Fruit fly (Drosophila melanogaster) whole organism, prepupa: Measurements from ENCODE around the gene CG31872.

ENCODE experiments used
- Blimp-1 ChIP-seq: fragments of 200-800 bp; sonication (Bioruptor generic); optimal IDR thresholded peaks from 3 replicates; lab custom pipeline; 2017; ENCODE audit warnings: missing biosample characterization, missing genetic modification characterization, mild to moderate bottlenecking, moderate library complexity, missing genetic modification reagents
- CG10631 ChIP-seq: fragments of 200-800 bp; sonication (Bioruptor generic); optimal IDR thresholded peaks from 2 replicates; lab custom pipeline; 2016; ENCODE audit warnings: missing biosample characterization, missing genetic modification characterization
- CG10669 ChIP-seq: fragments of 200-800 bp; sonication (Bioruptor generic); optimal IDR thresholded peaks from 3 replicates; lab custom pipeline; 2018; ENCODE audit warnings: missing biosample characterization, mild to moderate bottlenecking, missing genetic modification characterization, moderate library complexity
- CG11762 ChIP-seq: fragments of 200-800 bp; sonication (Bioruptor generic); optimal IDR thresholded peaks from 3 replicates; lab custom pipeline; 2016; ENCODE audit warnings: missing biosample characterization, missing genetic modification characterization; ENCODE audit not compliant: insufficient read depth
- CG11902 ChIP-seq: fragments of 200-800 bp; sonication (Bioruptor generic); optimal IDR thresholded peaks from 3 replicates; lab custom pipeline; 2016; ENCODE audit warnings: missing biosample characterization, missing genetic modification characterization
- CG15336 ChIP-seq: fragments of 200-800 bp; sonication (Bioruptor generic); IDR thresholded peaks from 2 replicates; pipeline ENCODE4 v1.3.6; 2022; ENCODE audit warnings: missing biosample characterization, missing genetic modification characterization
- CG3032 ChIP-seq: fragments of 200-800 bp; optimal IDR thresholded peaks from 2 replicates; lab custom pipeline; 2019; ENCODE audit warnings: missing biosample characterization, mild to moderate bottlenecking, missing genetic modification characterization, moderate library complexity
- CG34406 ChIP-seq: fragments of 200-800 bp; sonication (Bioruptor generic); optimal IDR thresholded peaks from 3 replicates; lab custom pipeline; 2016; ENCODE audit warnings: missing biosample characterization, missing genetic modification characterization
- CG6163 ChIP-seq: fragments of 200-800 bp; sonication (Bioruptor generic); IDR thresholded peaks from 3 replicates; pipeline ENCODE4 v1.3.6; 2022; ENCODE audit warnings: missing biosample characterization, missing genetic modification characterization
- CG6276 ChIP-seq: fragments of 200-800 bp; sonication (Bioruptor generic); optimal IDR thresholded peaks from 2 replicates; lab custom pipeline; 2017; ENCODE audit warnings: missing biosample characterization, mild to moderate bottlenecking, missing genetic modification characterization
- CG6792 ChIP-seq: fragments of 200-800 bp; sonication (Bioruptor generic); optimal IDR thresholded peaks from 3 replicates; lab custom pipeline; 2016; ENCODE audit warnings: missing biosample characterization, missing genetic modification characterization
- CG6808 ChIP-seq: fragments of 200-800 bp; sonication (Bioruptor generic); optimal IDR thresholded peaks from 3 replicates; lab custom pipeline; 2017; ENCODE audit warnings: missing biosample characterization, missing genetic modification characterization, mild to moderate bottlenecking, moderate library complexity, missing genetic modification reagents
- CG6854 ChIP-seq: fragments of 200-800 bp; sonication (Bioruptor generic); optimal IDR thresholded peaks from 2 replicates; lab custom pipeline; 2017; ENCODE audit warnings: missing biosample characterization, mild to moderate bottlenecking, missing genetic modification characterization
- CG7368 ChIP-seq: fragments of 200-800 bp; sonication (Bioruptor generic); optimal IDR thresholded peaks from 3 replicates; lab custom pipeline; 2016; ENCODE audit warnings: missing biosample characterization, missing genetic modification characterization
- CG8319 ChIP-seq: fragments of 200-800 bp; sonication (Bioruptor generic); optimal IDR thresholded peaks from 3 replicates; lab custom pipeline; 2016; ENCODE audit warnings: missing biosample characterization, missing genetic modification characterization
- CG8632 ChIP-seq: fragments of 200-800 bp; sonication (Bioruptor generic); optimal IDR thresholded peaks from 3 replicates; lab custom pipeline; 2016; ENCODE audit warnings: missing biosample characterization, missing genetic modification characterization
- CG9139 ChIP-seq: fragments of 200-800 bp; sonication (Bioruptor generic); optimal IDR thresholded peaks from 3 replicates; lab custom pipeline; 2017; ENCODE audit warnings: missing biosample characterization, mild to moderate bottlenecking, missing genetic modification characterization
- Eip75B ChIP-seq: fragments of 200-800 bp; sonication (Bioruptor generic); optimal IDR thresholded peaks from 3 replicates; lab custom pipeline; 2016; ENCODE audit warnings: missing biosample characterization, missing genetic modification characterization
- Eip93F ChIP-seq: fragments of 200-800 bp; sonication (Bioruptor generic); optimal IDR thresholded peaks from 2 replicates; lab custom pipeline; 2016; ENCODE audit warnings: missing biosample characterization, mild to moderate bottlenecking, missing genetic modification characterization
- Ets21C ChIP-seq: fragments of 200-800 bp; sonication (Bioruptor generic); optimal IDR thresholded peaks from 3 replicates; lab custom pipeline; 2016; ENCODE audit warnings: missing biosample characterization, missing genetic modification characterization
- Ets96B ChIP-seq: fragments of 200-800 bp; optimal IDR thresholded peaks from 2 replicates; lab custom pipeline; 2019; ENCODE audit warnings: missing biosample characterization, mild to moderate bottlenecking, missing genetic modification characterization, moderate library complexity
- Gug ChIP-seq: fragments of 200-800 bp; sonication (Bioruptor generic); IDR thresholded peaks from 2 replicates; pipeline ENCODE4 v1.3.6; 2022; ENCODE audit warnings: missing biosample characterization, missing genetic modification characterization
- Hr38 ChIP-seq: sonication (Bioruptor generic); optimal IDR thresholded peaks from 2 replicates; lab custom pipeline; 2016; ENCODE audit warnings: missing biosample characterization, missing genetic modification characterization
- Hr39 ChIP-seq: fragments of 200-800 bp; sonication (Bioruptor generic); optimal IDR thresholded peaks from 2 replicates; lab custom pipeline; 2016; ENCODE audit warnings: missing biosample characterization, missing genetic modification characterization
- Hr4 ChIP-seq: fragments of 200-800 bp; sonication (Bioruptor generic); optimal IDR thresholded peaks from 3 replicates; lab custom pipeline; 2016; ENCODE audit warnings: missing biosample characterization, missing genetic modification characterization
- OdsH ChIP-seq: fragments of 200-800 bp; sonication (Bioruptor generic); optimal IDR thresholded peaks from 3 replicates; lab custom pipeline; 2016; ENCODE audit warnings: missing biosample characterization, missing genetic modification characterization
- Sox14 ChIP-seq: fragments of 200-800 bp; sonication (Bioruptor generic); optimal IDR thresholded peaks from 3 replicates; lab custom pipeline; 2016; ENCODE audit warnings: missing biosample characterization, missing genetic modification characterization
- Sox15 ChIP-seq: fragments of 200-800 bp; sonication (Bioruptor generic); optimal IDR thresholded peaks from 3 replicates; lab custom pipeline; 2016; ENCODE audit warnings: missing biosample characterization, missing genetic modification characterization
- acj6 ChIP-seq: fragments of 200-800 bp; sonication (Bioruptor generic); optimal IDR thresholded peaks from 3 replicates; lab custom pipeline; 2016; ENCODE audit warnings: missing biosample characterization, missing genetic modification characterization
- cyc ChIP-seq: fragments of 200-800 bp; sonication (Bioruptor generic); optimal IDR thresholded peaks from 3 replicates; lab custom pipeline; 2016; ENCODE audit warnings: missing biosample characterization, missing genetic modification characterization
- dac ChIP-seq: fragments of 200-800 bp; sonication (Bioruptor generic); optimal IDR thresholded peaks from 2 replicates; lab custom pipeline; 2017; ENCODE audit warnings: missing biosample characterization, mild to moderate bottlenecking, missing genetic modification characterization
- dsx ChIP-seq: fragments of 200-800 bp; optimal IDR thresholded peaks from 3 replicates; lab custom pipeline; 2019; ENCODE audit warnings: missing biosample characterization, mild to moderate bottlenecking, missing genetic modification characterization, moderate library complexity; ENCODE audit not compliant: poor library complexity, severe bottlenecking
- eg ChIP-seq: fragments of 200-800 bp; sonication (Bioruptor generic); IDR thresholded peaks from 3 replicates; pipeline ENCODE4 v1.3.6; 2022; ENCODE audit warnings: missing biosample characterization, missing genetic modification characterization
- esn ChIP-seq: fragments of 200-800 bp; sonication (Bioruptor generic); optimal IDR thresholded peaks from 2 replicates; lab custom pipeline; 2016; ENCODE audit warnings: missing biosample characterization, mild to moderate bottlenecking, missing genetic modification characterization, moderate library complexity
- fd59A ChIP-seq: fragments of 200-800 bp; sonication (Bioruptor generic); optimal IDR thresholded peaks from 2 replicates; lab custom pipeline; 2017; ENCODE audit warnings: missing biosample characterization, mild to moderate bottlenecking, missing genetic modification characterization, missing genetic modification reagents
- fd85E ChIP-seq: fragments of 200-800 bp; sonication (Bioruptor generic); optimal IDR thresholded peaks from 3 replicates; lab custom pipeline; 2016; ENCODE audit warnings: missing biosample characterization, missing genetic modification characterization
- fkh ChIP-seq: fragments of 200-800 bp; sonication (Bioruptor generic); optimal IDR thresholded peaks from 3 replicates; lab custom pipeline; 2017; ENCODE audit warnings: missing biosample characterization, mild to moderate bottlenecking, missing genetic modification characterization, moderate library complexity
- lz ChIP-seq: fragments of 200-800 bp; sonication (Bioruptor generic); optimal IDR thresholded peaks from 3 replicates; lab custom pipeline; 2016; ENCODE audit warnings: missing biosample characterization, missing genetic modification characterization
- net ChIP-seq: fragments of 200-800 bp; sonication (Bioruptor generic); optimal IDR thresholded peaks from 3 replicates; lab custom pipeline; 2016; ENCODE audit warnings: missing biosample characterization, missing genetic modification characterization
- pdm3 ChIP-seq: fragments of 200-800 bp; sonication (Bioruptor generic); optimal IDR thresholded peaks from 3 replicates; lab custom pipeline; 2016; ENCODE audit warnings: missing biosample characterization, missing genetic modification characterization
- salr ChIP-seq, 2 experiments: fragments of 200-800 bp; sonication (Bioruptor generic); optimal IDR thresholded peaks; 3 replicates each; lab custom pipeline; 2016 to 2018; ENCODE audit warnings: missing biosample characterization in 2 of 2, missing genetic modification characterization in 2 of 2, mild to moderate bottlenecking in 1 of 2
- spab ChIP-seq: fragments of 200-800 bp; sonication (Bioruptor generic); optimal IDR thresholded peaks from 2 replicates; lab custom pipeline; 2017; ENCODE audit warnings: missing biosample characterization, mild to moderate bottlenecking, missing genetic modification characterization, missing genetic modification reagents
- ss ChIP-seq, 2 experiments: fragments of 200-800 bp; sonication (Bioruptor generic); optimal IDR thresholded peaks; 2 replicates in 1 of 2; 3 replicates in 1 of 2; lab custom pipeline; 2017 to 2018; ENCODE audit warnings: mild to moderate bottlenecking in 2 of 2, missing biosample characterization in 2 of 2, missing genetic modification characterization in 2 of 2, moderate library complexity in 1 of 2
- svp ChIP-seq: fragments of 200-800 bp; sonication (Bioruptor generic); peaks from one replicate; lab custom pipeline; 2016; ENCODE audit warnings: missing biosample characterization, missing genetic modification characterization
- topi ChIP-seq: fragments of 200-800 bp; sonication (Bioruptor generic); optimal IDR thresholded peaks from 3 replicates; lab custom pipeline; 2016; ENCODE audit warnings: missing biosample characterization, missing genetic modification characterization
- vri ChIP-seq: fragments of 200-800 bp; sonication (Bioruptor generic); optimal IDR thresholded peaks from 3 replicates; lab custom pipeline; 2016; ENCODE audit warnings: missing biosample characterization, mild to moderate bottlenecking, missing genetic modification characterization

The CG31872 gene

dm6 chr2L:10661490-10662240 lies 21.9 kb downstream of the CG31872 start, which contains the start of gene CG31871 (continued):
- no peak for TF ChIP-seq cyc (GFP tag; lab: Kevin White, UChicago)
- TF ChIP-seq CG8632 (GFP tag; lab: Kevin White, UChicago), result peak; percentile 41
- TF ChIP-seq CG6792 (GFP tag; lab: Kevin White, UChicago), result peak; percentile 25
- peak; percentile 50 for TF ChIP-seq CG7368 (GFP tag; lab: Kevin White, UChicago)
- TF ChIP-seq CG10669 (GFP tag; lab: Kevin White, UChicago), result peak; percentile 47
- TF ChIP-seq eg (GFP tag; lab: Robert Waterston, UW), result peak; percentile 93
- no peak for TF ChIP-seq CG6854 (GFP tag; lab: Kevin White, UChicago)
- peak; percentile 31 for TF ChIP-seq CG6808 (GFP tag; lab: Kevin White, UChicago)
- peak; percentile 91 for TF ChIP-seq CG6276 (GFP tag; lab: Kevin White, UChicago)
- TF ChIP-seq CG11902 (GFP tag; lab: Kevin White, UChicago), result no peak
- peak; percentile 69 for TF ChIP-seq acj6 (GFP tag; lab: Kevin White, UChicago)
- TF ChIP-seq CG34406 (GFP tag; lab: Kevin White, UChicago), result peak; percentile 43
- no peak for TF ChIP-seq Eip93F (GFP tag; lab: Kevin White, UChicago)
- peak; percentile 63 for TF ChIP-seq dac (GFP tag; lab: Kevin White, UChicago)
- TF ChIP-seq Eip75B (GFP tag; lab: Kevin White, UChicago), result peak; percentile 50
- peak; percentile 29 for TF ChIP-seq Blimp-1
- peak; percentile 61 for TF ChIP-seq spab (GFP tag; lab: Kevin White, UChicago)
- peak; percentile 93 for TF ChIP-seq CG15336
- TF ChIP-seq Ets21C (GFP tag; lab: Kevin White, UChicago), result no peak
- TF ChIP-seq pdm3 (GFP tag; lab: Kevin White, UChicago), result peak; percentile 61
- TF ChIP-seq Hr4 (GFP tag; lab: Kevin White, UChicago), result peak; percentile 82
- no peak for TF ChIP-seq Sox14 (GFP tag; lab: Kevin White, UChicago)
- no peak for TF ChIP-seq Hr39 (GFP tag; lab: Kevin White, UChicago)
- TF ChIP-seq fkh (GFP tag; lab: Kevin White, UChicago), result peak; percentile 28
- no peak for TF ChIP-seq CG9139 (GFP tag; lab: Kevin White, UChicago)
- TF ChIP-seq fd59A (GFP tag; lab: Kevin White, UChicago), result peak; percentile 18
- TF ChIP-seq OdsH (GFP tag; lab: Kevin White, UChicago), result peak; percentile 72
- no peak for TF ChIP-seq fd85E
- TF ChIP-seq vri, result no peak
- TF ChIP-seq Sox15, result no peak
- TF ChIP-seq svp (GFP tag; lab: Kevin White, UChicago), result peak; percentile 40
- no peak for TF ChIP-seq topi (GFP tag; lab: Kevin White, UChicago)

DNA sequence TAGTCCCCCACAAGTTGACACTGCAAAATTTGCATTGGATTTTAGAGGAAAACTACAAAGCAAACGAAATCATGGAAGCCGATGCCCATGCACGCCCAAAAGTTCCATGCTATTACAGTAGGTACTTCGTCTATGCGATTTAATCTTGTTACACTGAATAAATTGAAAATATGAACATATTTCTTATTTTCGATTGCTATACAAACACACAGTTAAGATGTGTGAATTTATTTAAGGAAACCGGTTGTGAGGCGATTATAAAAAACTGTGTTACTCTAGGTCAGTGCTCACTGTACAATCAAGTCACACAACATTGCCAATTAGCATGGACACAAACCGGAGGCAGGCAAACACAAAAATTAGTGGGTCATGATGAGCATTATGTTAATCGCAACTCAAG lies 25.9 kb downstream of the CG31872 start:
- TF ChIP-seq dsx (GFP tag; lab: Kevin White, UChicago) (peak; percentile 61), vri (no peak), esn (GFP tag; lab: Kevin White, UChicago) (peak; percentile 55), CG11902 (GFP tag; lab: Kevin White, UChicago) (peak; percentile 42), Sox14 (GFP tag; lab: Kevin White, UChicago) (peak; percentile 76), CG11762 (GFP tag; lab: Kevin White, UChicago) (peak; percentile 67), salr (GFP tag; optimal IDR thresholded peaks at IDR 0.05; lab: Kevin White, UChicago) (peak; percentile 46 to 61), net (GFP tag; lab: Kevin White, UChicago) (peak; percentile 78), Eip75B (GFP tag; lab: Kevin White, UChicago) (peak; percentile 81), topi (GFP tag; lab: Kevin White, UChicago) (peak; percentile 54), Hr38 (GFP tag; lab: Kevin White, UChicago) (no peak), Gug (GFP tag; lab: Robert Waterston, UW) (peak; percentile 82), Sox15 (peak; percentile 64), pdm3 (GFP tag; lab: Kevin White, UChicago) (peak; percentile 86), CG6163 (GFP tag; lab: Robert Waterston, UW) (peak; percentile 93), Blimp-1 (no peak), CG9139 (GFP tag; lab: Kevin White, UChicago) (peak; percentile 15), CG10631 (GFP tag; lab: Kevin White, UChicago) (peak; percentile 82), CG10669 (GFP tag; lab: Kevin White, UChicago) (peak; percentile 75), CG6808 (GFP tag; lab: Kevin White, UChicago) (peak; percentile 17), Ets96B (tag; lab: Kevin White, UChicago) (peak; percentile 70), cyc (GFP tag; lab: Kevin White, UChicago) (peak; percentile 40), CG15336 (peak; percentile 84), CG3032 (tag; lab: Kevin White, UChicago) (peak; percentile 58), CG6792 (GFP tag; lab: Kevin White, UChicago) (peak; percentile 74), ss (GFP tag; optimal IDR thresholded peaks at IDR 0.05; lab: Kevin White, UChicago) (peak; percentile 50 to 57), CG8319 (GFP tag; lab: Kevin White, UChicago) (peak; percentile 70), lz (GFP tag; lab: Kevin White, UChicago) (peak; percentile 52), fkh (GFP tag; lab: Kevin White, UChicago) (peak; percentile 54)
